Worm (Caenorhabditis elegans) whole organism, L2 larva: ENCODE data around the gene T04C9.3.
A peak's percentile ranks its signal among the peaks of the same experiment; 100 is the strongest.

Experiments
- C34F6.9 ChIP-seq: fragments of 150-350 bp; optimal IDR thresholded peaks from 2 replicates; lab custom pipeline; 2014; ENCODE audit warnings: missing biosample characterization, missing genetic modification characterization
- F13H6.1 ChIP-seq: sonication (generic microtip); optimal IDR thresholded peaks from 2 replicates; lab custom pipeline; 2016; ENCODE audit warnings: missing genetic modification characterization, missing compliant biosample characterization
- R02D3.7 ChIP-seq: fragments of 150-350 bp; optimal IDR thresholded peaks from 2 replicates; lab custom pipeline; 2014; ENCODE audit warnings: missing biosample characterization, missing genetic modification characterization
- Y55F3AM.14 ChIP-seq: fragments of 200-800 bp; sonication (Bioruptor generic); optimal IDR thresholded peaks from 2 replicates; lab custom pipeline; 2018; ENCODE audit warnings: mild to moderate bottlenecking, missing genetic modification characterization, missing compliant biosample characterization
- ZK546.5 ChIP-seq: sonication (generic microtip); optimal IDR thresholded peaks from 2 replicates; lab custom pipeline; 2017; ENCODE audit warnings: missing biosample characterization, missing genetic modification characterization
- alr-1 ChIP-seq: fragments of 150-350 bp; optimal IDR thresholded peaks from 2 replicates; lab custom pipeline; 2014; ENCODE audit warnings: missing biosample characterization, missing genetic modification characterization
- blmp-1 ChIP-seq: sonication (generic microtip); optimal IDR thresholded peaks from 2 replicates; lab custom pipeline; 2017; ENCODE audit warnings: missing genetic modification characterization, mild to moderate bottlenecking, missing compliant biosample characterization, antibody characterized with exemption, moderate library complexity; ENCODE audit not compliant: insufficient read depth
- ceh-16 ChIP-seq: fragments of 150-350 bp; optimal IDR thresholded peaks from 2 replicates; lab custom pipeline; 2014; ENCODE audit warnings: missing biosample characterization, missing genetic modification characterization
- ceh-82 ChIP-seq: fragments of 150-350 bp; optimal IDR thresholded peaks from 2 replicates; lab custom pipeline; 2014; ENCODE audit warnings: missing biosample characterization, missing genetic modification characterization
- crh-2 ChIP-seq: sonication (generic microtip); optimal IDR thresholded peaks from 2 replicates; lab custom pipeline; 2017; ENCODE audit warnings: missing biosample characterization, missing genetic modification characterization
- egl-27 ChIP-seq: sonication (generic microtip); optimal IDR thresholded peaks from 3 replicates; lab custom pipeline; 2017; ENCODE audit warnings: missing biosample characterization, missing genetic modification reagents, missing genetic modification characterization
- elt-1 ChIP-seq: fragments of 150-350 bp; optimal IDR thresholded peaks from 2 replicates; lab custom pipeline; 2014; ENCODE audit warnings: missing biosample characterization, missing genetic modification characterization
- elt-3 ChIP-seq: sonication (generic microtip); optimal IDR thresholded peaks from 2 replicates; lab custom pipeline; 2017; ENCODE audit warnings: missing biosample characterization, missing genetic modification characterization
- fos-1 ChIP-seq: fragments of 150-350 bp; optimal IDR thresholded peaks from 2 replicates; lab custom pipeline; 2014; ENCODE audit warnings: missing biosample characterization, missing genetic modification characterization
- gmeb-1 ChIP-seq: fragments of 150-350 bp; optimal IDR thresholded peaks from 2 replicates; lab custom pipeline; 2014; ENCODE audit warnings: missing biosample characterization, missing genetic modification characterization
- lin-11 ChIP-seq: fragments of 150-350 bp; sonication (generic microtip); optimal IDR thresholded peaks from 2 replicates; lab custom pipeline; 2014; ENCODE audit warnings: missing biosample characterization, missing genetic modification characterization, inconsistent platforms, mixed read lengths
- lin-13 ChIP-seq: fragments of 150-350 bp; optimal IDR thresholded peaks from 2 replicates; lab custom pipeline; 2014; ENCODE audit warnings: missing biosample characterization, missing genetic modification reagents, missing genetic modification characterization
- lin-39 ChIP-seq: fragments of 150-350 bp; optimal IDR thresholded peaks from 2 replicates; lab custom pipeline; 2014; ENCODE audit warnings: missing biosample characterization, missing genetic modification reagents, missing genetic modification characterization
- lsy-2 ChIP-seq, 2 experiments: fragments of 150-350 bp in 1 of 2; sonication (generic microtip) in 1 of 2; optimal IDR thresholded peaks; 2 replicates each; lab custom pipeline; 2014 to 2017; ENCODE audit warnings: missing biosample characterization in 2 of 2, missing genetic modification characterization in 2 of 2
- mab-5 ChIP-seq: fragments of 150-350 bp; optimal IDR thresholded peaks from 2 replicates; lab custom pipeline; 2014; ENCODE audit warnings: missing biosample characterization, missing genetic modification characterization
- mbf-1 ChIP-seq: sonication (generic microtip); optimal IDR thresholded peaks from 2 replicates; lab custom pipeline; 2017; ENCODE audit warnings: missing biosample characterization, missing genetic modification characterization
- mdl-1 ChIP-seq, 2 experiments: fragments of 150-350 bp in 1 of 2; sonication (generic microtip) in 1 of 2; optimal IDR thresholded peaks; 2 replicates each; lab custom pipeline; 2017; ENCODE audit warnings: missing biosample characterization in 2 of 2, missing genetic modification characterization in 2 of 2
- nhr-12 ChIP-seq: fragments of 150-350 bp; optimal IDR thresholded peaks from 2 replicates; lab custom pipeline; 2014; ENCODE audit warnings: missing biosample characterization, missing genetic modification characterization
- nhr-129 ChIP-seq: fragments of 150-350 bp; optimal IDR thresholded peaks from 2 replicates; lab custom pipeline; 2014; ENCODE audit warnings: missing biosample characterization, missing genetic modification characterization
- nhr-21 ChIP-seq: fragments of 150-350 bp; optimal IDR thresholded peaks from 2 replicates; lab custom pipeline; 2014; ENCODE audit warnings: missing biosample characterization, missing genetic modification characterization
- nhr-23 ChIP-seq: fragments of 150-350 bp; optimal IDR thresholded peaks from 2 replicates; lab custom pipeline; 2014; ENCODE audit warnings: missing biosample characterization, missing genetic modification reagents, missing genetic modification characterization
- nhr-237 ChIP-seq: fragments of 150-350 bp; optimal IDR thresholded peaks from 2 replicates; lab custom pipeline; 2014; ENCODE audit warnings: missing biosample characterization, missing genetic modification characterization
- nhr-25 ChIP-seq: fragments of 150-350 bp; sonication (generic microtip); optimal IDR thresholded peaks from 3 replicates; lab custom pipeline; 2014; ENCODE audit warnings: missing biosample characterization, missing genetic modification characterization
- nhr-6 ChIP-seq: fragments of 150-350 bp; optimal IDR thresholded peaks from 2 replicates; lab custom pipeline; 2014; ENCODE audit warnings: missing biosample characterization, missing genetic modification characterization
- peb-1 ChIP-seq: fragments of 150-350 bp; optimal IDR thresholded peaks from 2 replicates; lab custom pipeline; 2014; ENCODE audit warnings: missing biosample characterization, missing genetic modification characterization
- sem-4 ChIP-seq: fragments of 150-350 bp; optimal IDR thresholded peaks from 2 replicates; lab custom pipeline; 2014; ENCODE audit warnings: missing biosample characterization, missing genetic modification reagents, missing genetic modification characterization
- skn-1 ChIP-seq: sonication (generic microtip); optimal IDR thresholded peaks from 2 replicates; lab custom pipeline; 2017; ENCODE audit warnings: missing biosample characterization, missing genetic modification characterization
- sma-3 ChIP-seq: sonication (generic microtip); optimal IDR thresholded peaks from 2 replicates; lab custom pipeline; 2016; ENCODE audit warnings: missing genetic modification reagents, missing genetic modification characterization, missing compliant biosample characterization
- sma-9 ChIP-seq, 2 experiments: fragments of 150-350 bp in 1 of 2; sonication (generic microtip) in 1 of 2; optimal IDR thresholded peaks; 2 replicates each; lab custom pipeline; 2014 to 2016; ENCODE audit warnings: missing genetic modification characterization in 2 of 2, mild to moderate bottlenecking in 1 of 2, missing biosample characterization in 1 of 2, missing compliant biosample characterization in 1 of 2, missing genetic modification reagents in 1 of 2, moderate library complexity in 1 of 2
- snpc-4 ChIP-seq: fragments of 150-350 bp; optimal IDR thresholded peaks from 2 replicates; lab custom pipeline; 2014; ENCODE audit warnings: missing biosample characterization, missing genetic modification characterization
- unc-39 ChIP-seq: fragments of 150-350 bp; optimal IDR thresholded peaks from 2 replicates; lab custom pipeline; 2014; ENCODE audit warnings: missing biosample characterization, missing genetic modification characterization
- unc-55 ChIP-seq: fragments of 150-350 bp; sonication (generic microtip); optimal IDR thresholded peaks from 3 replicates; lab custom pipeline; 2014; ENCODE audit warnings: missing biosample characterization, missing genetic modification reagents, missing genetic modification characterization
- unc-62 ChIP-seq: fragments of 150-350 bp; optimal IDR thresholded peaks from 2 replicates; lab custom pipeline; 2014; ENCODE audit warnings: missing biosample characterization, missing genetic modification reagents, missing genetic modification characterization
- zag-1 ChIP-seq: fragments of 150-350 bp; optimal IDR thresholded peaks from 2 replicates; lab custom pipeline; 2014; ENCODE audit warnings: missing biosample characterization, missing genetic modification characterization
- ztf-1 ChIP-seq: fragments of 200-800 bp; sonication (Bioruptor generic); conservative IDR thresholded peaks from 2 replicates; pipeline ENCODE4 v1.3.6; 2022; ENCODE audit warnings: missing genetic modification characterization, missing compliant biosample characterization
- ztf-4 ChIP-seq: fragments of 150-350 bp; optimal IDR thresholded peaks from 2 replicates; lab custom pipeline; 2014; ENCODE audit warnings: missing biosample characterization, missing genetic modification characterization

Gene T04C9.3

DNA sequence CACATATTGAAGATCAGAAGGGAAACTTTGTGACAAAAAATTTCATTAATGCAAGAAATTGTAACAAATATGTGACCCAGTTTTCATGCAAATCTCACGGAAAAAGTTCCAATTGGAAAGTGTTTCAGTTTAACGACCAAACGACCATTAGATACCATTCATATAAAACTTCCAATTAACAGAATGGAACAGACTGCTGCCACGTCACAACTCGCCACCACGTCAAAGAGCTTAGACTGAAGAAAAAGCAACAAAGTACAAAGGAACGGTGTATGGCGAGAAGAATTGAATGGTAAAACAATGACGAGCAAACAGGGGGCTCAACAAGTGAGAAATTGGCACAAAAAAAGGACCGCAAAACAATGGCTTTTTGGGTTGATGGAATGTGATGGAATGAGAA lies at the start of gene T04C9.3:
Gene T04C9.3 (plus strand): TSS at position 301 of the 400 bp plus-strand sequence.
- TF ChIP-seq peb-1 (tag; lab: Kevin White, UChicago), result no peak
- no peak for TF ChIP-seq Y55F3AM.14
- TF ChIP-seq ceh-82 (tag; lab: Kevin White, UChicago), result no peak
- TF ChIP-seq lin-11 (tag; lab: Kevin White, UChicago), result no peak
- TF ChIP-seq unc-39 (tag; lab: Kevin White, UChicago), result no peak
- no peak for TF ChIP-seq crh-2 (tag; lab: Kevin White, UChicago)
- TF ChIP-seq ZK546.5 (tag; lab: Kevin White, UChicago), result no peak
- TF ChIP-seq alr-1 (tag; lab: Kevin White, UChicago), result no peak
- TF ChIP-seq zag-1 (tag; lab: Kevin White, UChicago), result no peak
- TF ChIP-seq nhr-237 (tag; lab: Kevin White, UChicago), result no peak
- TF ChIP-seq mdl-1 (tag; optimal IDR thresholded peaks at IDR 0.05; lab: Kevin White, UChicago), result no peak
- TF ChIP-seq C34F6.9, result no peak
- no peak for TF ChIP-seq nhr-6
- TF ChIP-seq mbf-1 (tag; lab: Kevin White, UChicago), result no peak
- no peak for TF ChIP-seq blmp-1 (tag; lab: Kevin White, UChicago)
- no peak for TF ChIP-seq sma-9 (GFP tag; optimal IDR thresholded peaks at IDR 0.05; lab: Kevin White, UChicago)
- no peak for TF ChIP-seq sma-9 (tag; optimal IDR thresholded peaks at IDR 0.05; lab: Kevin White, UChicago)
- TF ChIP-seq ztf-1 (GFP tag; lab: Robert Waterston, UW), result no peak
- TF ChIP-seq elt-1, result no peak
- TF ChIP-seq lsy-2 (tag; optimal IDR thresholded peaks at IDR 0.05; lab: Kevin White, UChicago), result no peak
- TF ChIP-seq egl-27 (tag; lab: Kevin White, UChicago), result no peak

DNA sequence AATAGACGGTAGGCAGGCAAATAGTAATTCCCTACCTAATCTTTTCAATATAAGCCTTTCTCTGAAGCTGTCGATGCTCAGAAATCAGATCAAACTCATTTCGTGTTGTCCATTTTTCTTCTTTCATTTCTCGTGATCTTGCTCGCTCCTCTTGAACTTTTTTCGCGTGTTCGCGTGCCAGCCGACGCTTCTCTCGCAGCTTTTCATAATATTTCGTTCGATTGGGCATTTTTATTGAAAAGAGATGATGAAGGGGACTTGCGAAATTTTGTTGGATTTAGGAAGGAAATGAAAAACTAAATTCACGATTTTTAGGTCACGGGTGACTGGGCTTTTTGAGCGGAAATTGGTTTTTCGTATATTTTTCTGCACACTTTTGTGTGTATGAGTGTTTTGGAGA lies 48.4 kb upstream of the T04C9.3 start, which contains the start of gene EGAP1.1:
Gene EGAP1.1 (minus strand): TSS at position 229 of the 400 bp plus-strand sequence.
- no peak for TF ChIP-seq lin-11 (tag; lab: Kevin White, UChicago)
- TF ChIP-seq C34F6.9, result peak; percentile 2

DNA sequence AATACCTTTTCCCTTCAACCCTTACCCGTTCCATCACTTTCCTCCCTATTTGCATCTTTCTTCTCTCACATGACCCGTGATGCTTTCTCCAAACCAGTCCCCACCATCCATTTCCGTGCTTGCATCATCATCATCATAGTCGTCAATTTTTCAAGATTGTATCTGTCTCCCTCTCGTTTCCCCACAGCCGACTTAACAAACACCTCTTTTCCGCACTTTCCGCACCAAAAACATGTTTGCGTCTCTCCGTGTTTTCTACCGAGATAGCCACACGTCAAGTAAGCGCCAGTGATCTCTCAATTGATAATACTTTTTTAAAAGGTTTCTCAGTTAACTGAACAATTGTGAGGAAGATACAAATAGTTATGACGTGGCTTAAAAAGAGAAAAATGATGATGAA lies 47.4 kb upstream of the T04C9.3 start:
- no peak for TF ChIP-seq peb-1 (tag; lab: Kevin White, UChicago)
- peak; percentile 86 for TF ChIP-seq fos-1
- TF ChIP-seq ceh-82 (tag; lab: Kevin White, UChicago), result no peak
- TF ChIP-seq nhr-237 (tag; lab: Kevin White, UChicago), result no peak
- TF ChIP-seq nhr-12 (tag; lab: Kevin White, UChicago), result no peak
- TF ChIP-seq Y55F3AM.14, result peak; percentile 76
- peak; percentile 64 for TF ChIP-seq ztf-4 (tag; lab: Kevin White, UChicago)
- TF ChIP-seq nhr-23, result no peak
- TF ChIP-seq mdl-1 (tag; optimal IDR thresholded peaks at IDR 0.05; lab: Kevin White, UChicago), result peak in 1 of 2 experiments; percentile 50
- TF ChIP-seq alr-1 (tag; lab: Kevin White, UChicago), result no peak
- TF ChIP-seq mab-5 (tag; lab: Kevin White, UChicago), result peak; percentile 39
- peak; percentile 84 for TF ChIP-seq sma-9 (GFP tag; optimal IDR thresholded peaks at IDR 0.05; lab: Kevin White, UChicago)
- TF ChIP-seq sma-9 (tag; optimal IDR thresholded peaks at IDR 0.05; lab: Kevin White, UChicago), result no peak
- TF ChIP-seq lin-13 (GFP tag; lab: Kevin White, UChicago), result no peak
- TF ChIP-seq R02D3.7 (tag; lab: Kevin White, UChicago), result no peak
- peak; percentile 65 for TF ChIP-seq nhr-6
- no peak for TF ChIP-seq elt-3 (tag; lab: Kevin White, UChicago)
- peak in 1 of 2 experiments; percentile 75 for TF ChIP-seq lsy-2 (tag; optimal IDR thresholded peaks at IDR 0.05; lab: Kevin White, UChicago)
- peak; percentile 98 for TF ChIP-seq nhr-129 (tag; lab: Kevin White, UChicago)
- TF ChIP-seq snpc-4, result no peak
- peak; percentile 88 for TF ChIP-seq egl-27 (tag; lab: Kevin White, UChicago)
- peak; percentile 54 for TF ChIP-seq unc-62
- TF ChIP-seq zag-1 (tag; lab: Kevin White, UChicago), result peak; percentile 28
- TF ChIP-seq ZK546.5 (tag; lab: Kevin White, UChicago), result no peak
- TF ChIP-seq sem-4, result peak; percentile 71
- TF ChIP-seq sma-3 (GFP tag; lab: Kevin White, UChicago), result peak; percentile 90
- no peak for TF ChIP-seq unc-39 (tag; lab: Kevin White, UChicago)
- no peak for TF ChIP-seq elt-1
- TF ChIP-seq C34F6.9, result peak; percentile 66
- peak; percentile 86 for TF ChIP-seq unc-55
- TF ChIP-seq nhr-21, result peak; percentile 95
- no peak for TF ChIP-seq skn-1 (tag; lab: Kevin White, UChicago)
- peak; percentile 82 for TF ChIP-seq blmp-1 (tag; lab: Kevin White, UChicago)
- peak; percentile 69 for TF ChIP-seq lin-39 (tag; lab: Kevin White, UChicago)
- peak; percentile 70 for TF ChIP-seq ceh-16
- TF ChIP-seq F13H6.1, result peak; percentile 63
- peak; percentile 54 for TF ChIP-seq gmeb-1 (tag; lab: Kevin White, UChicago)
- TF ChIP-seq nhr-25, result peak; percentile 95
- TF ChIP-seq crh-2 (tag; lab: Kevin White, UChicago), result peak; percentile 87
